Fruit fly (Drosophila melanogaster): ENCODE data around the gene RagA-B.

dm6 chr3R:8997397-8997796, 13.3 kb upstream of the RagA-B start, which contains the start of gene CG11977:
- TF ChIP-seq Dll (optimal IDR thresholded peaks at IDR 0.05), result no peak
- no peak for TF ChIP-seq EcR (GFP tag; optimal IDR thresholded peaks at IDR 0.05)
